Fruit fly (Drosophila melanogaster) whole organism, embryonic: ENCODE results near the gene Abl.
A peak's percentile ranks its signal among the peaks of the same experiment; 100 is the strongest.

Source experiments
- Atf6 ChIP-seq: fragments of 200-800 bp; sonication (Bioruptor generic); IDR thresholded peaks from 2 replicates; pipeline ENCODE4 v1.3.6; 2022; ENCODE audit warnings: missing biosample characterization, missing genetic modification characterization
- CG10209 ChIP-seq: fragments of 200-800 bp; sonication (Bioruptor generic); optimal IDR thresholded peaks from 3 replicates; lab custom pipeline; 2017; ENCODE audit warnings: missing biosample characterization, mild to moderate bottlenecking, missing genetic modification characterization, missing genetic modification reagents
- CG10321 ChIP-seq: fragments of 200-800 bp; sonication (Bioruptor generic); IDR thresholded peaks from 2 replicates; pipeline ENCODE4 v1.3.6; 2022; ENCODE audit warnings: missing biosample characterization, missing genetic modification characterization
- CG12155 ChIP-seq: fragments of 200-800 bp; sonication (Bioruptor generic); optimal IDR thresholded peaks from 3 replicates; lab custom pipeline; 2016; ENCODE audit warnings: missing biosample characterization, missing genetic modification characterization
- CG1233 ChIP-seq: fragments of 200-800 bp; sonication (Bioruptor generic); optimal IDR thresholded peaks from 4 replicates; lab custom pipeline; 2018; ENCODE audit warnings: missing biosample characterization, mild to moderate bottlenecking, missing genetic modification characterization
- CG13296 ChIP-seq: fragments of 200-800 bp; sonication (Bioruptor generic); optimal IDR thresholded peaks from 3 replicates; lab custom pipeline; 2018; ENCODE audit warnings: missing biosample characterization, mild to moderate bottlenecking, missing genetic modification characterization
- CG14860 ChIP-seq: fragments of 200-800 bp; sonication (Bioruptor generic); IDR thresholded peaks from 3 replicates; pipeline ENCODE4 v1.3.6; 2022; ENCODE audit warnings: missing biosample characterization, missing genetic modification characterization; ENCODE audit not compliant: partially characterized antibody
- CG17568 ChIP-seq: fragments of 200-800 bp; sonication (Bioruptor generic); optimal IDR thresholded peaks from 2 replicates; lab custom pipeline; 2018; ENCODE audit warnings: missing biosample characterization, mild to moderate bottlenecking, missing genetic modification characterization, moderate library complexity
- CG17829 ChIP-seq: fragments of 200-800 bp; optimal IDR thresholded peaks from 2 replicates; lab custom pipeline; 2019; ENCODE audit warnings: missing biosample characterization, mild to moderate bottlenecking, missing genetic modification characterization, moderate library complexity
- CG2116 ChIP-seq: fragments of 200-800 bp; sonication (Bioruptor generic); optimal IDR thresholded peaks from 3 replicates; lab custom pipeline; 2018; ENCODE audit warnings: missing biosample characterization, mild to moderate bottlenecking, missing genetic modification characterization
- CG31365 ChIP-seq: fragments of 200-800 bp; sonication (Bioruptor generic); optimal IDR thresholded peaks from 2 replicates; lab custom pipeline; 2018; ENCODE audit warnings: missing biosample characterization, mild to moderate bottlenecking, missing genetic modification characterization
- CG5180 ChIP-seq: fragments of 200-800 bp; sonication (Bioruptor generic); optimal IDR thresholded peaks from 3 replicates; lab custom pipeline; 2017; ENCODE audit warnings: missing biosample characterization, missing genetic modification characterization, mild to moderate bottlenecking, moderate library complexity, missing genetic modification reagents
- CG8089 ChIP-seq: fragments of 200-800 bp; sonication (Bioruptor generic); optimal IDR thresholded peaks from 3 replicates; lab custom pipeline; 2016; ENCODE audit warnings: missing biosample characterization, missing genetic modification characterization
- CG8359 ChIP-seq: fragments of 200-800 bp; sonication (Bioruptor generic); optimal IDR thresholded peaks from 2 replicates; lab custom pipeline; 2017; ENCODE audit warnings: missing biosample characterization, mild to moderate bottlenecking, missing genetic modification characterization, borderline replicate concordance
- CG8765 ChIP-seq: fragments of 200-800 bp; sonication (Bioruptor generic); IDR thresholded peaks from 2 replicates; pipeline ENCODE4 v1.3.6; 2022; ENCODE audit warnings: missing biosample characterization, missing genetic modification characterization
- CG8944 ChIP-seq: fragments of 200-800 bp; sonication (Bioruptor generic); optimal IDR thresholded peaks from 3 replicates; lab custom pipeline; 2016; ENCODE audit warnings: missing biosample characterization, missing genetic modification characterization
- CG9817 ChIP-seq: fragments of 200-800 bp; sonication (Bioruptor generic); optimal IDR thresholded peaks from 2 replicates; lab custom pipeline; 2018; ENCODE audit warnings: missing biosample characterization, mild to moderate bottlenecking, missing genetic modification characterization, moderate library complexity
- E2f1 ChIP-seq: fragments of 200-800 bp; sonication (Bioruptor generic); IDR thresholded peaks from 2 replicates; pipeline ENCODE4 v1.3.6; 2022; ENCODE audit warnings: missing biosample characterization, missing genetic modification characterization
- H15 ChIP-seq: fragments of 200-800 bp; sonication (Bioruptor generic); IDR thresholded peaks from 3 replicates; pipeline ENCODE4 v1.3.6; 2022; ENCODE audit warnings: missing biosample characterization, missing genetic modification characterization
- HLH54F ChIP-seq: fragments of 200-800 bp; sonication (Bioruptor generic); optimal IDR thresholded peaks from 3 replicates; lab custom pipeline; 2016; ENCODE audit warnings: missing biosample characterization, missing genetic modification characterization
- Hr51 ChIP-seq, 2 experiments: fragments of 200-800 bp; sonication (Bioruptor generic); optimal IDR thresholded peaks; 2 replicates in 1 of 2; 3 replicates in 1 of 2; lab custom pipeline; 2016 to 2018; ENCODE audit warnings: missing biosample characterization in 2 of 2, missing genetic modification characterization in 2 of 2, mild to moderate bottlenecking in 1 of 2, moderate library complexity in 1 of 2
- Kr ChIP-seq: fragments of 200-800 bp; sonication (Bioruptor generic); optimal IDR thresholded peaks from 2 replicates; lab custom pipeline; 2017; ENCODE audit warnings: missing biosample characterization, mild to moderate bottlenecking, missing genetic modification characterization
- Lim3 ChIP-seq: fragments of 200-800 bp; sonication (Bioruptor generic); IDR thresholded peaks from 2 replicates; pipeline ENCODE4 v1.3.6; 2022; ENCODE audit warnings: missing biosample characterization, missing genetic modification characterization
- Ravus ChIP-seq: fragments of 200-800 bp; sonication (Bioruptor generic); IDR thresholded peaks from 2 replicates; pipeline ENCODE4 v1.3.6; 2022; ENCODE audit warnings: missing biosample characterization, missing genetic modification characterization
- Tbp ChIP-seq: fragments of >200 bp; optimal IDR thresholded peaks from 2 replicates; lab custom pipeline; 2018; ENCODE audit warnings: missing biosample characterization, missing genetic modification characterization
- Trl ChIP-seq, 3 experiments: fragments of >200 bp in 2 of 3; fragments of 200-800 bp in 1 of 3; sonication (Bioruptor generic) in 1 of 3; optimal IDR thresholded peaks; 2 replicates in 1 of 3; 3 replicates in 2 of 3; lab custom pipeline; 2016 to 2017; ENCODE audit warnings: missing biosample characterization in 1 of 3, missing genetic modification characterization in 1 of 3
- Xrp1 ChIP-seq: fragments of 200-800 bp; sonication (Bioruptor generic); IDR thresholded peaks from 2 replicates; pipeline ENCODE4 v1.3.6; 2022; ENCODE audit warnings: missing biosample characterization, missing genetic modification characterization
- cas ChIP-seq: fragments of 200-800 bp; sonication (Bioruptor generic); IDR thresholded peaks from 2 replicates; pipeline ENCODE4 v1.3.6; 2022; ENCODE audit warnings: missing biosample characterization, missing genetic modification characterization
- crol ChIP-seq: fragments of 200-800 bp; sonication (Bioruptor generic); IDR thresholded peaks from 2 replicates; pipeline ENCODE4 v1.3.6; 2022; ENCODE audit warnings: missing biosample characterization, missing genetic modification characterization
- dan ChIP-seq: fragments of 200-800 bp; sonication (Bioruptor generic); IDR thresholded peaks from 2 replicates; pipeline ENCODE4 v1.3.6; 2022; ENCODE audit warnings: missing biosample characterization, missing genetic modification characterization
- dm ChIP-seq: fragments of 200-800 bp; sonication (Bioruptor generic); optimal IDR thresholded peaks from 3 replicates; lab custom pipeline; 2016; ENCODE audit warnings: missing biosample characterization, missing genetic modification characterization
- grau ChIP-seq: fragments of 200-800 bp; optimal IDR thresholded peaks from 3 replicates; lab custom pipeline; 2019; ENCODE audit warnings: missing biosample characterization, mild to moderate bottlenecking, missing genetic modification characterization, moderate library complexity
- ken ChIP-seq: fragments of 200-800 bp; sonication (Bioruptor generic); IDR thresholded peaks from 3 replicates; pipeline ENCODE4 v1.3.6; 2022; ENCODE audit warnings: missing biosample characterization, missing genetic modification characterization
- mirr ChIP-seq: fragments of 200-800 bp; sonication (Bioruptor generic); optimal IDR thresholded peaks from 3 replicates; lab custom pipeline; 2018; ENCODE audit warnings: missing biosample characterization, mild to moderate bottlenecking, missing genetic modification characterization
- nerfin-1 ChIP-seq: fragments of 200-800 bp; sonication (Bioruptor generic); optimal IDR thresholded peaks from 3 replicates; lab custom pipeline; 2019; ENCODE audit warnings: missing biosample characterization, mild to moderate bottlenecking, missing genetic modification characterization, moderate library complexity
- nerfin-2 ChIP-seq: fragments of 200-800 bp; sonication (Bioruptor generic); IDR thresholded peaks from 2 replicates; pipeline ENCODE4 v1.3.6; 2022; ENCODE audit warnings: missing biosample characterization, missing genetic modification characterization; ENCODE audit not compliant: partially characterized antibody
- pan ChIP-seq, 4 experiments: fragments of >200 bp in 3 of 4; fragments of 200-800 bp in 1 of 4; sonication (Bioruptor generic) in 1 of 4; optimal IDR thresholded peaks in 3 of 4; IDR thresholded peaks in 1 of 4; 2 replicates each; pipeline versions ENCODE4 v1.3.6 to Lab custom; 2017 to 2022; ENCODE audit warnings: missing biosample characterization in 2 of 4, missing genetic modification characterization in 2 of 4, mixed read lengths in 1 of 4
- peb ChIP-seq: fragments of 200-800 bp; sonication (Bioruptor generic); IDR thresholded peaks from 2 replicates; pipeline ENCODE4 v1.3.6; 2022; ENCODE audit warnings: missing biosample characterization, missing genetic modification characterization
- pros ChIP-seq: fragments of 200-800 bp; sonication (Bioruptor generic); optimal IDR thresholded peaks from 3 replicates; lab custom pipeline; 2019; ENCODE audit warnings: missing biosample characterization, mild to moderate bottlenecking, missing genetic modification characterization, moderate library complexity
- sd ChIP-seq: fragments of 200-800 bp; sonication (Bioruptor generic); optimal IDR thresholded peaks from 3 replicates; lab custom pipeline; 2018; ENCODE audit warnings: missing biosample characterization, mild to moderate bottlenecking, missing genetic modification characterization, moderate library complexity
- shn ChIP-seq: fragments of 200-800 bp; sonication (Bioruptor generic); optimal IDR thresholded peaks from 3 replicates; lab custom pipeline; 2016; ENCODE audit warnings: missing biosample characterization, missing genetic modification characterization
- slou ChIP-seq: fragments of 200-800 bp; sonication (Bioruptor generic); optimal IDR thresholded peaks from 3 replicates; lab custom pipeline; 2016; ENCODE audit warnings: missing biosample characterization, missing genetic modification characterization
- tgo ChIP-seq: fragments of 200-800 bp; sonication (Bioruptor generic); IDR thresholded peaks from 3 replicates; pipeline ENCODE4 v1.3.6; 2022; ENCODE audit warnings: missing biosample characterization, missing genetic modification characterization
- tll ChIP-seq, 2 experiments: fragments of 200-800 bp in 1 of 2; fragments of >200 bp in 1 of 2; sonication (Bioruptor generic) in 1 of 2; optimal IDR thresholded peaks; 2 replicates each; lab custom pipeline; 2017 to 2019; ENCODE audit warnings: missing biosample characterization in 2 of 2, missing genetic modification characterization in 2 of 2, mild to moderate bottlenecking in 1 of 2, moderate library complexity in 1 of 2
- trh ChIP-seq: fragments of 200-800 bp; sonication (Bioruptor generic); optimal IDR thresholded peaks from 2 replicates; lab custom pipeline; 2016; ENCODE audit warnings: missing biosample characterization, missing genetic modification characterization
- vvl ChIP-seq: fragments of 200-800 bp; sonication (Bioruptor generic); IDR thresholded peaks from 2 replicates; pipeline ENCODE4 v1.3.6; 2022; ENCODE audit warnings: missing biosample characterization, missing genetic modification characterization
- zen ChIP-seq: fragments of 200-800 bp; sonication (Bioruptor generic); optimal IDR thresholded peaks from 3 replicates; lab custom pipeline; 2018; ENCODE audit warnings: missing biosample characterization, mild to moderate bottlenecking, missing genetic modification characterization, moderate library complexity

Gene Abl

dm6 chr3L:16659959-16660870, 12.5 kb upstream of the Abl start (continued):
- peak; percentile 91 for TF ChIP-seq shn (GFP tag; lab: Kevin White, UChicago)
- peak; percentile 94 for TF ChIP-seq CG9817 (tag; lab: Kevin White, UChicago)
- peak; percentile 89 for TF ChIP-seq CG8944 (GFP tag; lab: Kevin White, UChicago)
- peak; percentile 80 for TF ChIP-seq Lim3 (GFP tag; lab: Robert Waterston, UW)
- no peak for TF ChIP-seq CG14860 (GFP tag; lab: Robert Waterston, UW)
- peak; percentile 76 for TF ChIP-seq CG8765
- peak; percentile 93 for TF ChIP-seq ken (GFP tag; lab: Robert Waterston, UW)
- no peak for TF ChIP-seq pan (optimal IDR thresholded peaks at IDR 0.05; lab: Kevin White, UChicago)
- peak in 1 of 2 experiments; percentile 95 for TF ChIP-seq pan (GFP tag; optimal IDR thresholded peaks at IDR 0.05 in 1 of 2, IDR thresholded peaks at IDR 0.05 in 1 of 2)
- no peak for TF ChIP-seq Tbp
- peak; percentile 79 for TF ChIP-seq CG2116 (GFP tag; lab: Kevin White, UChicago)
- no peak for TF ChIP-seq nerfin-2 (GFP tag; lab: Robert Waterston, UW)
- TF ChIP-seq dm (GFP tag; lab: Kevin White, UChicago): peak; percentile 78
- peak; percentile 92 for TF ChIP-seq CG8359 (GFP tag; lab: Kevin White, UChicago)
- TF ChIP-seq CG31365: peak; percentile 73
- peak; percentile 96 for TF ChIP-seq nerfin-1 (tag; lab: Kevin White, UChicago)
- peak; percentile 93 for TF ChIP-seq trh (GFP tag; lab: Kevin White, UChicago)
- peak; percentile 92 for TF ChIP-seq CG5180 (GFP tag; lab: Kevin White, UChicago)
- TF ChIP-seq CG10321 (GFP tag; lab: Robert Waterston, UW): peak; percentile 64; the same call in 1 of the 2 replicates
- TF ChIP-seq tll (GFP tag; optimal IDR thresholded peaks at IDR 0.05; lab: Kevin White, UChicago): peak in 1 of 2 experiments; percentile 21
- TF ChIP-seq CG8089: peak; percentile 86
- TF ChIP-seq Hr51 (GFP tag; optimal IDR thresholded peaks at IDR 0.05; lab: Kevin White, UChicago): peak; percentile 92 to 97
- peak; percentile 94 for TF ChIP-seq CG17568 (GFP tag; lab: Kevin White, UChicago)
- peak; percentile 92 for TF ChIP-seq H15 (GFP tag; lab: Robert Waterston, UW)
- peak; percentile 93 for TF ChIP-seq crol (GFP tag; lab: Robert Waterston, UW)
- TF ChIP-seq CG1233 (GFP tag; lab: Kevin White, UChicago): peak; percentile 98
- TF ChIP-seq CG17829: peak; percentile 95
- peak; percentile 97 for TF ChIP-seq CG10209 (GFP tag; lab: Kevin White, UChicago)
- peak; percentile 61 for TF ChIP-seq mirr
- TF ChIP-seq pros (GFP tag; lab: Kevin White, UChicago): peak; percentile 90
- TF ChIP-seq zen (tag; lab: Kevin White, UChicago): peak; percentile 89
- TF ChIP-seq Ravus: peak; percentile 87
- peak; percentile 72 for TF ChIP-seq dan (GFP tag; lab: Robert Waterston, UW)
- peak; percentile 97 for TF ChIP-seq CG13296
- TF ChIP-seq vvl (GFP tag; lab: Robert Waterston, UW): peak; percentile 96
- TF ChIP-seq CG12155 (GFP tag; lab: Kevin White, UChicago): peak; percentile 93
- peak; percentile 84 for TF ChIP-seq slou (GFP tag; lab: Kevin White, UChicago)
- peak; percentile 71 to 76 for TF ChIP-seq Trl (optimal IDR thresholded peaks at IDR 0.05; lab: Kevin White, UChicago)
- TF ChIP-seq Trl (GFP tag; optimal IDR thresholded peaks at IDR 0.05; lab: Kevin White, UChicago): peak; percentile 86
- peak; percentile 94 for TF ChIP-seq E2f1
- TF ChIP-seq Atf6 (GFP tag; lab: Robert Waterston, UW): peak; percentile 94
- peak; percentile 14 for TF ChIP-seq Kr (GFP tag; lab: Kevin White, UChicago)
- peak; percentile 95 for TF ChIP-seq tgo (GFP tag; lab: Robert Waterston, UW)
- TF ChIP-seq cas (GFP tag; lab: Robert Waterston, UW): peak; percentile 81
- TF ChIP-seq HLH54F: peak; percentile 90
- TF ChIP-seq sd (tag; lab: Kevin White, UChicago): peak; percentile 76
- peak; percentile 94 for TF ChIP-seq grau (tag; lab: Kevin White, UChicago)
- TF ChIP-seq Xrp1: peak; percentile 96
- peak; percentile 92 for TF ChIP-seq peb (GFP tag; lab: Robert Waterston, UW)
